Worm (Caenorhabditis elegans) whole organism, L4 larva: ENCODE data around the gene R11D1.1.

Experiments used
- F10B5.3 ChIP-seq: sonication (generic microtip); optimal IDR thresholded peaks from 2 replicates; lab custom pipeline; 2016; ENCODE audit warnings: mild to moderate bottlenecking, missing genetic modification characterization, missing compliant biosample characterization
- F37D6.2 ChIP-seq: sonication (generic microtip); optimal IDR thresholded peaks from 2 replicates; lab custom pipeline; 2016; ENCODE audit warnings: mild to moderate bottlenecking, missing genetic modification characterization, missing compliant biosample characterization
- R02D3.7 ChIP-seq: fragments of 150-350 bp; sonication (generic microtip); optimal IDR thresholded peaks from 3 replicates; lab custom pipeline; 2014; ENCODE audit warnings: missing biosample characterization, missing genetic modification characterization
- T20F7.1 ChIP-seq: fragments of 200-800 bp; sonication (Bioruptor generic); optimal IDR thresholded peaks from 2 replicates; lab custom pipeline; 2018; ENCODE audit warnings: mild to moderate bottlenecking, missing genetic modification characterization, missing compliant biosample characterization
- T26A8.4 ChIP-seq: fragments of 200-800 bp; sonication (Bioruptor generic); IDR thresholded peaks from 2 replicates; pipeline ENCODE4 v1.3.6; 2022; ENCODE audit warnings: missing genetic modification characterization, missing compliant biosample characterization
- Y105C5A.15 ChIP-seq: fragments of 200-800 bp; sonication (Bioruptor generic); IDR thresholded peaks from 2 replicates; pipeline ENCODE4 v1.3.6; 2022; ENCODE audit warnings: missing genetic modification characterization, missing compliant biosample characterization
- Y75B8A.6 ChIP-seq: fragments of 200-800 bp; sonication (Bioruptor generic); IDR thresholded peaks from 2 replicates; pipeline ENCODE4 v1.3.6; 2022; ENCODE audit warnings: missing genetic modification reagents, missing genetic modification characterization, missing compliant biosample characterization
- ZK546.5 ChIP-seq, 2 experiments: sonication (generic microtip); optimal IDR thresholded peaks; 2 replicates each; lab custom pipeline; 2017; ENCODE audit warnings: missing biosample characterization in 2 of 2, missing genetic modification characterization in 2 of 2
- aha-1 ChIP-seq: fragments of 150-350 bp; peaks from one replicate; lab custom pipeline; 2014; ENCODE audit warnings: missing biosample characterization, missing genetic modification characterization
- arid-1 ChIP-seq: fragments of 200-800 bp; sonication (Bioruptor generic); conservative IDR thresholded peaks from 2 replicates; pipeline ENCODE4 v1.3.6; 2022; ENCODE audit warnings: missing genetic modification reagents, missing genetic modification characterization, missing compliant biosample characterization
- attf-4 ChIP-seq: sonication (generic microtip); optimal IDR thresholded peaks from 3 replicates; lab custom pipeline; 2017; ENCODE audit warnings: missing biosample characterization, missing genetic modification characterization
- ceh-20 ChIP-seq: fragments of 200-800 bp; sonication (Bioruptor generic); IDR thresholded peaks from 2 replicates; pipeline ENCODE4 v1.3.6; 2022; ENCODE audit warnings: missing genetic modification reagents, missing genetic modification characterization, missing compliant biosample characterization
- ceh-44 ChIP-seq: fragments of 200-800 bp; sonication (Bioruptor generic); IDR thresholded peaks from 2 replicates; pipeline ENCODE4 v1.3.6; 2022; ENCODE audit warnings: missing genetic modification reagents, missing genetic modification characterization, missing compliant biosample characterization
- ces-1 ChIP-seq: fragments of 150-350 bp; sonication (generic microtip); optimal IDR thresholded peaks from 4 replicates; lab custom pipeline; 2014; ENCODE audit warnings: missing biosample characterization, missing genetic modification reagents, missing genetic modification characterization
- cey-2 ChIP-seq: sonication (generic microtip); optimal IDR thresholded peaks from 3 replicates; lab custom pipeline; 2017; ENCODE audit warnings: missing genetic modification characterization, mild to moderate bottlenecking, missing compliant biosample characterization, antibody characterized with exemption, borderline replicate concordance; ENCODE audit not compliant: insufficient read depth
- daf-16 ChIP-seq, 3 experiments: sonication (generic microtip); optimal IDR thresholded peaks; 2 replicates each; lab custom pipeline; 2016 to 2017; ENCODE audit warnings: missing genetic modification characterization in 3 of 3, missing genetic modification reagents in 3 of 3, mild to moderate bottlenecking in 2 of 3, missing compliant biosample characterization in 2 of 3, missing biosample characterization in 1 of 3, moderate library complexity in 1 of 3
- dmd-9 ChIP-seq: fragments of 200-800 bp; sonication (Bioruptor generic); IDR thresholded peaks from 2 replicates; pipeline ENCODE4 v1.3.6; 2022; ENCODE audit warnings: missing genetic modification reagents, missing genetic modification characterization, missing compliant biosample characterization
- dpl-1 ChIP-seq: fragments of 150-350 bp; optimal IDR thresholded peaks from 2 replicates; lab custom pipeline; 2014; ENCODE audit warnings: missing biosample characterization, missing genetic modification reagents, missing genetic modification characterization
- dve-1 ChIP-seq: sonication (generic microtip); optimal IDR thresholded peaks from 2 replicates; lab custom pipeline; 2017; ENCODE audit warnings: antibody characterized with exemption, mild to moderate bottlenecking, missing genetic modification characterization, missing compliant biosample characterization; ENCODE audit not compliant: insufficient read depth
- fkh-10 ChIP-seq: fragments of 150-350 bp; optimal IDR thresholded peaks from 2 replicates; lab custom pipeline; 2014; ENCODE audit warnings: missing biosample characterization, missing genetic modification reagents, missing genetic modification characterization
- fos-1 ChIP-seq: fragments of 150-350 bp; optimal IDR thresholded peaks from 2 replicates; lab custom pipeline; 2014; ENCODE audit warnings: missing biosample characterization, missing genetic modification characterization
- hlh-30 ChIP-seq: sonication (generic microtip); optimal IDR thresholded peaks from 2 replicates; lab custom pipeline; 2017; ENCODE audit warnings: antibody characterized with exemption, mild to moderate bottlenecking, missing genetic modification characterization, missing compliant biosample characterization; ENCODE audit not compliant: insufficient read depth
- lin-13 ChIP-seq: fragments of 150-350 bp; optimal IDR thresholded peaks from 2 replicates; lab custom pipeline; 2014; ENCODE audit warnings: missing biosample characterization, missing genetic modification reagents, missing genetic modification characterization
- lin-29 ChIP-seq: fragments of 200-800 bp; sonication (Bioruptor generic); IDR thresholded peaks from 2 replicates; pipeline ENCODE4 v1.3.6; 2022; ENCODE audit warnings: missing genetic modification reagents, missing genetic modification characterization, missing compliant biosample characterization
- lin-38 ChIP-seq: fragments of 200-800 bp; sonication (Bioruptor generic); IDR thresholded peaks from 2 replicates; pipeline ENCODE4 v1.3.6; 2022; ENCODE audit warnings: missing genetic modification reagents, missing genetic modification characterization, missing compliant biosample characterization
- lsy-2 ChIP-seq, 2 experiments: fragments of 150-350 bp in 1 of 2; sonication (generic microtip) in 1 of 2; optimal IDR thresholded peaks; 2 replicates each; lab custom pipeline; 2014 to 2017; ENCODE audit warnings: missing biosample characterization in 2 of 2, missing genetic modification characterization in 2 of 2
- madf-5 ChIP-seq, 2 experiments: fragments of 200-800 bp; sonication (Bioruptor generic); IDR thresholded peaks; 2 replicates each; pipeline ENCODE4 v1.3.6; 2022; ENCODE audit warnings: missing compliant biosample characterization in 2 of 2, missing genetic modification characterization in 2 of 2
- mxl-2 ChIP-seq: fragments of 200-800 bp; sonication (Bioruptor generic); conservative IDR thresholded peaks from 2 replicates; pipeline ENCODE4 v1.3.6; 2022; ENCODE audit warnings: missing genetic modification reagents, missing genetic modification characterization, missing compliant biosample characterization
- nhr-11 ChIP-seq: fragments of 150-350 bp; optimal IDR thresholded peaks from 2 replicates; lab custom pipeline; 2014; ENCODE audit warnings: missing biosample characterization, missing genetic modification characterization
- nhr-237 ChIP-seq: sonication (generic microtip); optimal IDR thresholded peaks from 2 replicates; lab custom pipeline; 2017; ENCODE audit warnings: missing biosample characterization, missing genetic modification characterization
- nhr-48 ChIP-seq: sonication (generic microtip); optimal IDR thresholded peaks from 2 replicates; lab custom pipeline; 2016; ENCODE audit warnings: mild to moderate bottlenecking, missing genetic modification characterization, missing compliant biosample characterization
- nhr-6 ChIP-seq: fragments of 150-350 bp; optimal IDR thresholded peaks from 2 replicates; lab custom pipeline; 2014; ENCODE audit warnings: missing biosample characterization, missing genetic modification characterization
- nhr-76 ChIP-seq: fragments of 150-350 bp; optimal IDR thresholded peaks from 2 replicates; lab custom pipeline; 2014; ENCODE audit warnings: missing biosample characterization, missing genetic modification characterization
- rbr-2 ChIP-seq: sonication (generic microtip); optimal IDR thresholded peaks from 2 replicates; lab custom pipeline; 2016; ENCODE audit warnings: missing genotype, missing genetic modification characterization, missing compliant biosample characterization
- tra-1 ChIP-seq: fragments of 200-800 bp; sonication (Bioruptor generic); IDR thresholded peaks from 2 replicates; pipeline ENCODE4 v1.3.6; 2022; ENCODE audit warnings: missing genetic modification reagents, missing genetic modification characterization, missing compliant biosample characterization
- unc-130 ChIP-seq: sonication (generic microtip); optimal IDR thresholded peaks from 2 replicates; lab custom pipeline; 2016; ENCODE audit warnings: missing genetic modification reagents, missing genetic modification characterization, missing compliant biosample characterization
- unc-62 ChIP-seq, 3 experiments: fragments of 150-350 bp in 1 of 3; sonication (generic microtip); optimal IDR thresholded peaks in 2 of 3; peaks in 1 of 3; 1 replicate in 1 of 3; 2 replicates in 2 of 3; lab custom pipeline; 2014 to 2017; ENCODE audit warnings: missing biosample characterization in 3 of 3, missing genetic modification characterization in 3 of 3, missing genetic modification reagents in 3 of 3, missing genotype in 1 of 3
- zag-1 ChIP-seq: fragments of 150-350 bp; optimal IDR thresholded peaks from 2 replicates; lab custom pipeline; 2014; ENCODE audit warnings: missing biosample characterization, missing genetic modification characterization
- zfp-2 ChIP-seq: sonication (generic microtip); optimal IDR thresholded peaks from 2 replicates; lab custom pipeline; 2016; ENCODE audit warnings: mild to moderate bottlenecking, missing genetic modification characterization, missing compliant biosample characterization

Gene R11D1.1

DNA sequence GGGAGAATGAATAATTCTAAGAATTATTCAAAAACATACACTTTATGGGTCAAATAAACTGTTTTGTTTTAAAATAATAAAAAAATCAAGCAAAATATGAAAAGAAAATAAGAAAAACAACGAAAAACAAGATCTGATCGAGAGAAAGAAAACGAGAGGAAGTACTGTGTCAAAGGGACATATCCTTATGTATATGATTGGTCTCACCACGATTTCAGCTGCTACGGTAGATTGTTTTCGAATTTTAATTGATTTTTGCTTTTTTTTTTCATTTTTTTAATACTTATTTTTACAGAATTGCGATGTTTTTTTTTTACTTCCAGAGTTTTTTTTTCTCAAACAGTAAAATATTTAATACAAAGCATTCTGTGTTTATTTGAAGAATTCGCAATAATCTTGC, 7.4 kb upstream of the R11D1.1 start:
- TF ChIP-seq nhr-76 = no peak
- TF ChIP-seq zfp-2 (tag; lab: Kevin White, UChicago) = no peak
- TF ChIP-seq fos-1 (tag; lab: Kevin White, UChicago) = no peak
- no peak for TF ChIP-seq ceh-20
- no peak for TF ChIP-seq hlh-30
- TF ChIP-seq nhr-48 (tag; lab: Kevin White, UChicago) = no peak
- TF ChIP-seq zag-1 (tag; lab: Kevin White, UChicago) = no peak
- TF ChIP-seq cey-2 = no peak
- TF ChIP-seq ceh-44 (GFP tag; lab: Robert Waterston, UW) = no peak
- TF ChIP-seq unc-62 (GFP tag; optimal IDR thresholded peaks at IDR 0.05 in 1 of 2; lab: Kevin White, UChicago) = no peak
- no peak for TF ChIP-seq unc-62 (tag; optimal IDR thresholded peaks at IDR 0.05; lab: Kevin White, UChicago)
- TF ChIP-seq dpl-1 (GFP tag; lab: Kevin White, UChicago) = no peak
- TF ChIP-seq fkh-10 = no peak
- no peak for TF ChIP-seq mxl-2 (GFP tag; lab: Robert Waterston, UW)
- no peak for TF ChIP-seq lin-13
- TF ChIP-seq dve-1 (tag; lab: Kevin White, UChicago) = no peak
- TF ChIP-seq lin-29 = no peak
- no peak for TF ChIP-seq F10B5.3
- no peak for TF ChIP-seq Y105C5A.15
- TF ChIP-seq madf-5 (GFP tag; IDR thresholded peaks at IDR 0.05; lab: Robert Waterston, UW) = no peak
- no peak for TF ChIP-seq Y75B8A.6 (GFP tag; lab: Robert Waterston, UW)

ce11 chrV:12697364-12697901, 6.7 kb upstream of the R11D1.1 start, which contains the start of gene istr-1:
TSS of gene istr-1 (plus strand) at chrV:12697858.
- peak; percentile 30 for TF ChIP-seq nhr-6 (tag; lab: Kevin White, UChicago)
- peak; percentile 74 for TF ChIP-seq hlh-30
- TF ChIP-seq daf-16 (GFP tag; optimal IDR thresholded peaks at IDR 0.05; lab: Kevin White, UChicago) = no peak
- TF ChIP-seq daf-16 (tag; optimal IDR thresholded peaks at IDR 0.05; lab: Kevin White, UChicago) = peak; percentile 39
- peak; percentile 0 for TF ChIP-seq rbr-2 (tag; lab: Kevin White, UChicago)
- TF ChIP-seq lsy-2 (tag; optimal IDR thresholded peaks at IDR 0.05; lab: Kevin White, UChicago) = peak in 1 of 2 experiments; percentile 47
- TF ChIP-seq attf-4 (tag; lab: Kevin White, UChicago) = no peak
- TF ChIP-seq nhr-11 = peak; percentile 52
- no peak for TF ChIP-seq unc-130 (GFP tag; lab: Kevin White, UChicago)
- TF ChIP-seq lin-38 (GFP tag; lab: Robert Waterston, UW) = peak; percentile 49
- TF ChIP-seq T20F7.1 (GFP tag; lab: Kevin White, UChicago) = peak; percentile 38
- no peak for TF ChIP-seq zfp-2 (tag; lab: Kevin White, UChicago)

DNA sequence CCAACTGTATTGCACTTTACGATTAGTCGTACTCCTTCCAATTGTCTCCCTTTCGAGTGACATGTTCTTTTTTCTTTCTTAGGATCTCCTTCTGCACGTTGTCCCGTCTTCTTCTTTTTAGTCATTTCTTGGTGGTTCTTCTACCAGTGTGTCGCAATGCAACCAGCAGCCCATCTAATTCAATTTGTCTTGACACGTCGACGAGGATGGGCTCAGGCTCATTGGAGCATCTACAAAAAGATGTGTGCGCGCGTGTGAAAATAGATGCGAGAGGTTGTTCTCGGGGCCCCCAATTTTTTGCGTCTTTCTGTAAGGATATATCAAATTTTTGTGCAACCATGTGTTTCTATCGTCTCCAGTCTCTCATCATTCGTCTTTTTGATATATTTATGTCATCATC, 2.6 kb upstream of the R11D1.1 start:
- TF ChIP-seq ces-1 (GFP tag; lab: Kevin White, UChicago) = peak; percentile 44
- no peak for TF ChIP-seq nhr-11

DNA sequence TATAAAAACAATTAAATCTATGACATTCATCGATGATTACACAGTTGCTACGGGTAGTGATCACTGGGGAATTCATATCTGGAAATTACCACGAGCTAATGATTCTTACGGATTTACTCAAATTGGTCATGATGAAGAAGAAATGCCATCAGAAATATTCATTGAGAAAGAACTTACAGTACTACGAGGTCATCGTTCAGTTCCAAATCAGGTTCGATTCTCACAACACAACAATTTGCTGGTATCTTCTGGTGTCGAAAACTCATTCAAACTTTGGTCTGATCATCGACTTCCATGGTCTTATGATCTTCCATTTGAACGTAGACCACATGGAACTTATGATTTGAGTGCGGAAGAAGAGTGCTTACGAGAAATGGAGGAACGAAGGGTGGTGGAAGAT, 2.3 kb downstream of the R11D1.1 start:
- TF ChIP-seq dmd-9 (GFP tag; lab: Robert Waterston, UW) (no peak), aha-1 (peak; percentile 80)

DNA sequence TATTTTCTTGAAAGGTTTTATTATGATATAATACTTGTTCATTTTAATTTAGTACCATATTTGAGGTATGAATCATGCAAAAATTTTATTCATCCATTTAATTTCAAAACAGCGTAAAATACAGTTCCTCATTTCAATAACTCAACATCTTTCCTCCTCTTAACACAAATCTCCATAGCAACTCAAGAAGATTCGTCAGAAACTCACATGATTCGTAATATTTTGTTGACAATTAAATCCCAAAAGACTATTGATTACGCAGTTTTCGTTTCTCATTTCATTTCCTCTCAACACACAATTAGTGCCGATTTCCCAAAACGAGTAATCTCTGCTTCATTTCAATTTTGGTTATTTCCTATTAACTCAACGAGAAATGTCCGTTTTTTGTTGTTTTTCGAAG, 4.1 kb downstream of the R11D1.1 start, which contains the start of gene R11D1.2:
TSS of gene R11D1.2 (plus strand) at position 301 of the 400 bp plus-strand sequence.
- no peak for TF ChIP-seq ZK546.5 (tag; optimal IDR thresholded peaks at IDR 0.05; lab: Kevin White, UChicago)
- no peak for TF ChIP-seq nhr-6 (tag; lab: Kevin White, UChicago)
- no peak for TF ChIP-seq arid-1 (GFP tag; lab: Robert Waterston, UW)
- no peak for TF ChIP-seq unc-62 (GFP tag; optimal IDR thresholded peaks at IDR 0.05 in 1 of 2; lab: Kevin White, UChicago)
- no peak for TF ChIP-seq unc-62 (tag; optimal IDR thresholded peaks at IDR 0.05; lab: Kevin White, UChicago)
- no peak for TF ChIP-seq fos-1 (tag; lab: Kevin White, UChicago)
- no peak for TF ChIP-seq R02D3.7
- no peak for TF ChIP-seq tra-1 (GFP tag; lab: Robert Waterston, UW)
- TF ChIP-seq F37D6.2 (tag; lab: Kevin White, UChicago) = no peak
- TF ChIP-seq aha-1 = no peak
- TF ChIP-seq nhr-237 (tag; lab: Kevin White, UChicago) = no peak
- TF ChIP-seq T26A8.4 (GFP tag; lab: Robert Waterston, UW) = no peak
- TF ChIP-seq, all 104 proteins: peak for 0
